Worm (Caenorhabditis elegans) whole organism, mixed stage, embryonic: ENCODE results near the gene mec-1.

ENCODE experiments used
- M03D4.4 ChIP-seq: sonication (generic microtip); optimal IDR thresholded peaks from 2 replicates; lab custom pipeline; 2017; ENCODE audit warnings: mild to moderate bottlenecking, missing genetic modification characterization, missing compliant biosample characterization
- bed-3 ChIP-seq: fragments of 200-800 bp; sonication (Bioruptor generic); optimal IDR thresholded peaks from 3 replicates; lab custom pipeline; 2018; ENCODE audit warnings: mild to moderate bottlenecking, missing genetic modification characterization, moderate library complexity, missing compliant biosample characterization
- blmp-1 ChIP-seq: fragments of 150-350 bp; optimal IDR thresholded peaks from 2 replicates; lab custom pipeline; 2014; ENCODE audit warnings: missing biosample characterization, missing genetic modification characterization
- ceh-39 ChIP-seq: fragments of 150-350 bp; optimal IDR thresholded peaks from 2 replicates; lab custom pipeline; 2014; ENCODE audit warnings: missing biosample characterization, missing genetic modification characterization
- drap-1 ChIP-seq: fragments of 200-800 bp; sonication (Bioruptor generic); optimal IDR thresholded peaks from 3 replicates; lab custom pipeline; 2018; ENCODE audit warnings: mild to moderate bottlenecking, missing genetic modification characterization, missing compliant biosample characterization
- elt-1 ChIP-seq: sonication (generic microtip); optimal IDR thresholded peaks from 2 replicates; lab custom pipeline; 2017; ENCODE audit warnings: missing genetic modification characterization, mild to moderate bottlenecking, missing compliant biosample characterization, antibody characterized with exemption, moderate library complexity, borderline replicate concordance; ENCODE audit not compliant: insufficient read depth
- flh-1 ChIP-seq: fragments of 200-800 bp; sonication (Bioruptor generic); optimal IDR thresholded peaks from 2 replicates; lab custom pipeline; 2018; ENCODE audit warnings: mild to moderate bottlenecking, missing genetic modification characterization, moderate library complexity, missing compliant biosample characterization
- ham-2 ChIP-seq: fragments of 200-800 bp; sonication (Bioruptor generic); optimal IDR thresholded peaks from 2 replicates; lab custom pipeline; 2018; ENCODE audit warnings: mild to moderate bottlenecking, missing genetic modification characterization, missing compliant biosample characterization
- lin-13 ChIP-seq: fragments of 150-350 bp; optimal IDR thresholded peaks from 2 replicates; lab custom pipeline; 2014; ENCODE audit warnings: missing biosample characterization, missing genetic modification characterization
- mls-2 ChIP-seq: sonication (generic microtip); optimal IDR thresholded peaks from 2 replicates; lab custom pipeline; 2016; ENCODE audit warnings: mild to moderate bottlenecking, missing genetic modification characterization, moderate library complexity, missing compliant biosample characterization
- nhr-12 ChIP-seq: fragments of 150-350 bp; optimal IDR thresholded peaks from 2 replicates; lab custom pipeline; 2014; ENCODE audit warnings: missing biosample characterization, missing genetic modification characterization
- nhr-2 ChIP-seq: fragments of 150-350 bp; optimal IDR thresholded peaks from 2 replicates; lab custom pipeline; 2014; ENCODE audit warnings: missing biosample characterization, missing genetic modification characterization
- pha-4 ChIP-seq: fragments of 150-350 bp; optimal IDR thresholded peaks from 2 replicates; lab custom pipeline; 2018; ENCODE audit warnings: missing biosample characterization, missing genetic modification reagents, missing genetic modification characterization
- sptf-1 ChIP-seq: sonication (generic microtip); optimal IDR thresholded peaks from 2 replicates; lab custom pipeline; 2017; ENCODE audit warnings: mild to moderate bottlenecking, missing genetic modification characterization, moderate library complexity, missing compliant biosample characterization
- tbx-8 ChIP-seq: fragments of 200-800 bp; sonication (Bioruptor generic); optimal IDR thresholded peaks from 2 replicates; lab custom pipeline; 2018; ENCODE audit warnings: mild to moderate bottlenecking, missing genetic modification characterization, moderate library complexity, missing compliant biosample characterization
- unc-62 ChIP-seq: fragments of 150-350 bp; optimal IDR thresholded peaks from 2 replicates; lab custom pipeline; 2014; ENCODE audit warnings: missing biosample characterization, missing genetic modification reagents, missing genetic modification characterization

The mec-1 gene

DNA sequence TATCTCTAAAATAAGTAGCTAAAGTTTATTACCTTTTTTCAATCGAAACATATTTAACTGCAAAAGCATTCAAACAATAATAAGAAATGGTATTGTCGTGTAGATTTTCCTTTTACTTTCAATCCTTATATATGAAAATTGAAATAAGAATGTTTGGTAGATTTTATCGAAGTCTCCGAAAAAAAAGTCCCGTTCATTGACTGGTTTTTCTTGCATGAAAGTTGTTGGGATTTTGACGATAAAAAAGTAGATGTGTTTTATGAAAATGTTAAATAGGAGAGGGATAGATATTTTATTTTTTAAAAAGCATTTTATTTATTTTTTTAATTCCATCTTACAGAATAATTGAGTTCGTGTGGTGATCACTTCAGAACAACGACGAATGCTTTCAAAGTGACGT lies 59.5 kb downstream of the mec-1 start, which contains the start of gene C33G8.13:
Gene C33G8.13, minus strand, starts transcription at position 101 of the 400 bp plus-strand sequence.
- no peak for TF ChIP-seq flh-1
- no peak for TF ChIP-seq ceh-39 (tag; lab: Kevin White, UChicago)
- TF ChIP-seq bed-3 (GFP tag; lab: Kevin White, UChicago): no peak
- no peak for TF ChIP-seq nhr-12 (tag; lab: Kevin White, UChicago)
- no peak for TF ChIP-seq M03D4.4 (tag; lab: Kevin White, UChicago)
- TF ChIP-seq mls-2 (tag; lab: Kevin White, UChicago): no peak
- no peak for TF ChIP-seq unc-62 (GFP tag; lab: Kevin White, UChicago)
- TF ChIP-seq lin-13 (tag; lab: Kevin White, UChicago): no peak
- TF ChIP-seq tbx-8 (GFP tag; lab: Kevin White, UChicago): no peak
- no peak for TF ChIP-seq pha-4
- TF ChIP-seq drap-1: no peak
- TF ChIP-seq ham-2 (GFP tag; lab: Kevin White, UChicago): no peak
- no peak for TF ChIP-seq nhr-2 (tag; lab: Kevin White, UChicago)
- TF ChIP-seq sptf-1: no peak
- no peak for TF ChIP-seq blmp-1 (tag; lab: Kevin White, UChicago)
- no peak for TF ChIP-seq elt-1 (tag; lab: Kevin White, UChicago)
